Fruit fly (Drosophila melanogaster) whole organism: ENCODE measurements around the gene CG31279.

ENCODE experiments used
- CG8478 ChIP-seq: fragments of >200 bp; optimal IDR thresholded peaks from 2 replicates; lab custom pipeline; 2018; ENCODE audit warnings: inconsistent platforms
- Dll ChIP-seq: fragments of >200 bp; optimal IDR thresholded peaks from 2 replicates; lab custom pipeline; 2017
- EcR ChIP-seq, 2 experiments: fragments of >200 bp; optimal IDR thresholded peaks; 2 replicates each; lab custom pipeline; 2017; ENCODE audit warnings: missing biosample characterization in 2 of 2, missing genetic modification characterization in 2 of 2, missing genetic modification reagents in 2 of 2
- pan ChIP-seq: fragments of >200 bp; optimal IDR thresholded peaks from 2 replicates; lab custom pipeline; 2017
- psq ChIP-seq: fragments of >200 bp; optimal IDR thresholded peaks from 2 replicates; lab custom pipeline; 2017
- usp ChIP-seq: fragments of >200 bp; optimal IDR thresholded peaks from 2 replicates; lab custom pipeline; 2017; ENCODE audit warnings: missing biosample characterization, missing genetic modification characterization, mixed read lengths

Gene CG31279

dm6 chr3R:16430381-16430780 is at the start of gene CG31279:
CG31279 (plus strand) TSS chr3R:16430681.
- TF ChIP-seq CG8478 (no peak), usp (GFP tag; lab: Kevin White, UChicago) (no peak), pan (lab: Kevin White, UChicago) (no peak), EcR (GFP tag; optimal IDR thresholded peaks at IDR 0.05; lab: Kevin White, UChicago) (no peak)

- no peak for TF ChIP-seq Dll (lab: Kevin White, UChicago)
- TF ChIP-seq pan (lab: Kevin White, UChicago), result no peak
- TF ChIP-seq CG8478, result no peak
- TF ChIP-seq EcR (GFP tag; optimal IDR thresholded peaks at IDR 0.05; lab: Kevin White, UChicago), result no peak
- TF ChIP-seq psq (lab: Kevin White, UChicago), result no peak
- no peak for TF ChIP-seq usp (GFP tag; lab: Kevin White, UChicago)
These were observed 44.9 kb upstream of the CG31279 start for dm6 chr3R:16385586-16385985.

DNA sequence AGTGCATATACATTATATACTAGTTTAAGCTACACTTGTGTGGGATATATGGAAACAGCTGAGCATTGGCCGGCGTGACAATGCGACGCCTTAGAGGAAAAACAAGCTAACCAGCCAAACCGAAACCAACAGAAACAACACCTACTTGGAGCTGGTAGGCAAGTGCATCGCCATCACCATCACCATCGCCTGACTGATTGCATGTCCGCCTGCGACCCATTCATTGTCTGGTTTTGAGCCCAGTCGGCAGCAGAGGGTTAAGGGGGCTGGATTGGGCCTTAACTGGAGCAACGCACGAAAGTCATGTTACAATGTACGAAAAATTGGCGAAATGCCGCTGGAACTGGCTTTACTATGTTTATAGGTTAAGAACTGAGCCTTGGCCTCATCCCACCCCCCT is 43.4 kb upstream of the CG31279 start:
- TF ChIP-seq CG8478 (no peak), pan (lab: Kevin White, UChicago) (no peak), EcR (GFP tag; optimal IDR thresholded peaks at IDR 0.05; lab: Kevin White, UChicago) (no peak), usp (GFP tag; lab: Kevin White, UChicago) (no peak), Dll (lab: Kevin White, UChicago) (no peak), psq (lab: Kevin White, UChicago) (no peak)

DNA sequence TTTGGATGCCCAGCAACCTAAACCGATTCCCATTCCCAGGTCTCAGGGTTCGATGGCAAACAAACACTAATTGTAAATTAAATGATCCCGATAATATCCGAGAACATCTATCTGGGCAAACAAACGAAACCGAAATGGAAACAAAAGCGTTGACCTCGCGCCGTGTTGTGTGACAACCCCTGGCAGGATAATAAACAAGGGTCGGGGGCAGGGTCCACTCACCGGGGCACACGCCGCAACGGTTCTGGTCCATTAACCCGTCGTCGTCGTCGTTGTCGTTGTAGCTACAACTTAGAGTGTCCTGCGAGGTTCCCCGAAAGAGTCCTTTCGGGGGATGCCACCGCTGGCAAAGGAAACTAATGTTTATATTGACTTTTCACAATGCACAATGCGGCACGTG is 41.4 kb upstream of the CG31279 start:
- TF ChIP-seq Dll (lab: Kevin White, UChicago) (no peak), CG8478 (no peak), pan (lab: Kevin White, UChicago) (no peak), psq (lab: Kevin White, UChicago) (no peak), usp (GFP tag; lab: Kevin White, UChicago) (no peak), EcR (GFP tag; optimal IDR thresholded peaks at IDR 0.05; lab: Kevin White, UChicago) (no peak)

DNA sequence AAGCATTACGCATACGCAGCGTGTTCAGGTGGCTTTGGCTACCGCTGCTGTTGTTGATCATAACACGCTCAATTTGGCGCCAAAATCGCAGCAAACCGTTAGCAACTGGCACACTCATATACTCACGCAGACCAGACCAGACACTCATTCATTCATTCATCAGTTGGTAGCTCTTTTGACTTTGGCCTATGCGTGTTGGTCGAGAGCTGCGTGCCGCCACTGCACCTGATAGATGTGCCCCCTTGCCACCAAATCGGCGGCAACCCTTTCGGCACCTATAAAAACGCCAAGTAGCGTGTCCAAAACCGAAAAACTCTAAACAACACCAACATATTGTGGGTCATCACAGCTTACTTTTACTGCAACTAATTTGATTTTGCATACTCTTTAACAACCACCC is 36.0 kb upstream of the CG31279 start:
- TF ChIP-seq CG8478 (no peak), Dll (lab: Kevin White, UChicago) (no peak), EcR (GFP tag; optimal IDR thresholded peaks at IDR 0.05; lab: Kevin White, UChicago) (no peak), pan (lab: Kevin White, UChicago) (no peak), psq (lab: Kevin White, UChicago) (no peak), usp (GFP tag; lab: Kevin White, UChicago) (no peak)

- TF ChIP-seq EcR (GFP tag; optimal IDR thresholded peaks at IDR 0.05; lab: Kevin White, UChicago) (no peak), psq (lab: Kevin White, UChicago) (no peak), CG8478 (no peak), usp (GFP tag; lab: Kevin White, UChicago) (no peak), pan (lab: Kevin White, UChicago) (no peak), Dll (lab: Kevin White, UChicago) (no peak)
These were observed 35.0 kb upstream of the CG31279 start for dm6 chr3R:16395448-16395847.

dm6 chr3R:16396565-16396964 is 33.9 kb upstream of the CG31279 start:
- TF ChIP-seq Dll (lab: Kevin White, UChicago), result no peak

DNA sequence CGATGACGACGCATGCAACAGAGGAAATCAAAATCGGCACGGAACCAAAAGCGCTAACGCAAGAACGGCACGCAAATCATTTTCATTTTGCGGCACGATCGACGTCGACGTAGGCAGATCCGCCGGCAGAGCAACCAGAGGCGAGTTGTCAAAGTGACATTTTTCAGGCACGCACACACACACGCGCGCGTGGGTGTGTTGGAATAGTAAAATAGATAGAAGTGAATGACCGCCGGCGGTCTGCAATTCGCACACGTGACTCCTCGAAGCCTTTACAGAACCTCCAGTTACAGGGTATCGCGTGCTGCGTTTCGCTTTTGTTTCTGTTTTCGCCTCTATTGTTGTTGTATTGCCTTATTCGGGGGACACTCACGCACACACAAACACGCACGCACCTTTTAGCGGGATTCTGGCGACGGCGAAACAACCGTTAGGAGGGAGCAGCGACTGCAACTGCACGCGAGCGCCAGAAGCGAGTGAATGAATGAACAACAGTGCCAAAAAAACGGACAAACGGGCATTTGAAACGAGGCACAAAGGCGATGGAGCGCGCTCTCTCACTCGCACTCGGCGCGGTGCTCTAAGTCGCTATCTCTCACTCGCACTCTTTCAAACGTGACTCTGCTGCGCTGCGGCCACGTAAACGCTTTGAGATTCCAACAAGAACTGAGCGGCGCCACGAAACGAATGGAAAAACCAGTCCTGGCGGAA is 27.3 kb upstream of the CG31279 start, which contains the start of gene ss:
Gene ss (minus strand): TSS at position 668 of the 711 bp plus-strand sequence.
- TF ChIP-seq CG8478, result peak; percentile 66
- TF ChIP-seq usp (GFP tag; lab: Kevin White, UChicago), result no peak

DNA sequence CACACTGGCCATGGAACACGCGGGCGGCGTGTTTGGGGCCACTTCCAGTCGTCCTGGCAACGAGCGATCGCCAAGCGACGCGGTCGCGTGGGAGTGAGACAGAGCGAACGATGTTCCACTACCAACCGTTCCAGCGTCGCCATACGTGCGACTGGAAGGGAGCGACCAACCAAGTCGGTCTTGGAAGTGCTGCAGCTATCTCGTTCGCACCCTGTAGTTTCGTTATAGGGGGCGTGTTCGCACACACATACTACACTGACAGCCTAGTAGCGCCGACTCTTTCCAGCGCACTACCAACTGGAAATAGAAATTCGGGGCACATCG is 26.8 kb upstream of the CG31279 start:
- no peak for TF ChIP-seq Dll (lab: Kevin White, UChicago)
- TF ChIP-seq CG8478, result peak; percentile 57

DNA sequence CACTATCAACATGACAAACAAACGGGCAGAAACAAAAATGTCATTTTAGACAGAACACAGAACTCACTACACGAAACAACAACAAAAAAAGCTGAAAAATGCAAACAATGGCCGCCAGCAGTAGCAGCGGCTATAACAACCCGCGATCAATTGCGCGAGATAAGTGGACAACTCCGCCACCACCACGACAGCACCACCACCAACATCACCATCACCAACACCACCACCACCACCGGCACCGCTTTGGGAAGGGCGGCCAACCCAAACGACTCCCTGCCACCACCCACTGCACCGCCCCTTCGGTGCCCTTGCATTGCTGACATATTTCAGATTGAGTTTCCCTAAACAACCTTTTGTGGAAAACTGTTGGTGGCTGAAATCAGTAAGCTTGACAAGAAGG is 23.9 kb upstream of the CG31279 start:
- TF ChIP-seq pan (lab: Kevin White, UChicago), result no peak
- no peak for TF ChIP-seq CG8478
- no peak for TF ChIP-seq usp (GFP tag; lab: Kevin White, UChicago)
- no peak for TF ChIP-seq Dll (lab: Kevin White, UChicago)
- TF ChIP-seq EcR (GFP tag; optimal IDR thresholded peaks at IDR 0.05; lab: Kevin White, UChicago), result no peak
- no peak for TF ChIP-seq psq (lab: Kevin White, UChicago)

- no peak for TF ChIP-seq pan (lab: Kevin White, UChicago)
- no peak for TF ChIP-seq psq (lab: Kevin White, UChicago)
- TF ChIP-seq Dll (lab: Kevin White, UChicago), result no peak
- no peak for TF ChIP-seq EcR (GFP tag; optimal IDR thresholded peaks at IDR 0.05; lab: Kevin White, UChicago)
- TF ChIP-seq CG8478, result no peak
- no peak for TF ChIP-seq usp (GFP tag; lab: Kevin White, UChicago)
These were observed 22.0 kb upstream of the CG31279 start for dm6 chr3R:16408434-16408833.

- TF ChIP-seq pan (lab: Kevin White, UChicago), result no peak
- no peak for TF ChIP-seq CG8478
- no peak for TF ChIP-seq psq (lab: Kevin White, UChicago)
- no peak for TF ChIP-seq Dll (lab: Kevin White, UChicago)
- no peak for TF ChIP-seq EcR (GFP tag; optimal IDR thresholded peaks at IDR 0.05; lab: Kevin White, UChicago)
- no peak for TF ChIP-seq usp (GFP tag; lab: Kevin White, UChicago)
These were observed 19.8 kb upstream of the CG31279 start for dm6 chr3R:16410706-16411105.

- TF ChIP-seq pan (lab: Kevin White, UChicago) (no peak), CG8478 (no peak), Dll (lab: Kevin White, UChicago) (no peak), psq (lab: Kevin White, UChicago) (no peak), EcR (GFP tag; optimal IDR thresholded peaks at IDR 0.05; lab: Kevin White, UChicago) (no peak), usp (GFP tag; lab: Kevin White, UChicago) (no peak)
These were observed 16.7 kb upstream of the CG31279 start for dm6 chr3R:16413734-16414133.
